In the genomic region with DNA sequence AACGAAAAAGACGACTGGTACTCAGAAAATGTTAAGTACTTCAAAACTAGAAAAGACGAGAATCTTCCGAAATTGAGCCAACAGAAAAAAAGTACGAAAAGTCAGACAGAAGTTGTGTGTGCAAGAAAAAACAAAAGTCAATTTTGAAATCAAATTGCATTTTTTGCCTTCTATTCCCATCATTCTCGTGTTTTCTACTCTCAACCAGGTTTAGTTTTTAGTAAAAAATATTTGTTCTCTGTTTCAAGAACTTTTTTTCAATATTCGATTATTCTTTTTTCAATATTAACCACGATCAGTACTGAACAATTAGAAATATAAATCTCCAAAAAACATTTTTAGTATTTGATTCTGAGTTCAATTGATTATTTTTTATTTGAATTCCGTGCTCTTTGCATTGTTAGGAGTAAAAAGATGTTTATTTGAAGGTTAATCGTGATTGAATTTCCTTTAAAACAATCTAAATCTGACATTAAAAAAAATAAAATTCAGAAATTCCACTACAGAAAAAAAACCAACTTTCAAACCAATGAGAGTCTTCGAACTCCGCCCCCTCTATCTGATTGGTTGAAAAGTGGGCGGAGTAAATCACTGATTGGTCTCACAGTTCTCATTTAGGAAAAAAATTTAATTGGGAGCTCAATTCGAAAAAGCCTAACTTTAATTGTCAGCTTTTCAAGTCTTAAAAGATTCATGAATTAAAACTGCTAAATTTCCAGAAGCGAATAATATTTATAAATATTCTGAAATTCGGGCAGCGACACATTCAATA, we compare ENCODE assay signal across 5 worm cellular contexts.
A peak's percentile ranks its signal among the peaks of the same experiment; 100 is the strongest.
TF ChIP-seq lines count a peak whose summit lies in the region.

No protein-coding gene starts in this region.

TF ChIP-seq in whole organism, L1 larva, 84 proteins besides CTCF, POLR2A, EP300 and RAD21:
- no peak for TF ChIP-seq efl-1 (optimal IDR thresholded peaks at IDR 0.05; lab: Kevin White, UChicago)
- TF ChIP-seq efl-1 (GFP tag; optimal IDR thresholded peaks at IDR 0.05 in 1 of 2; lab: Kevin White, UChicago): peak in 1 of 2 experiments; percentile 41
- TF ChIP-seq lin-13 (GFP tag; optimal IDR thresholded peaks at IDR 0.05; lab: Kevin White, UChicago): no peak
- no peak for TF ChIP-seq nhr-84 (tag; optimal IDR thresholded peaks at IDR 0.05; lab: Kevin White, UChicago)
- peak; percentile 29 for TF ChIP-seq fkh-10 (GFP tag; optimal IDR thresholded peaks at IDR 0.05; lab: Kevin White, UChicago)
- no peak for TF ChIP-seq nhr-237 (tag; optimal IDR thresholded peaks at IDR 0.05; lab: Kevin White, UChicago)

TF ChIP-seq in whole organism, L3 larva, 47 proteins besides CTCF, POLR2A, EP300 and RAD21:
- TF ChIP-seq nhr-76 (tag; optimal IDR thresholded peaks at IDR 0.05; lab: Kevin White, UChicago): no peak
- peak; percentile 99 for TF ChIP-seq nfya-1 (tag; optimal IDR thresholded peaks at IDR 0.05; lab: Kevin White, UChicago; ENCODE audit: insufficient read depth)
- TF ChIP-seq fkh-10 (GFP tag; optimal IDR thresholded peaks at IDR 0.05; lab: Kevin White, UChicago): peak; percentile 27

TF ChIP-seq in whole organism, L4 larva, 104 proteins besides CTCF, POLR2A, EP300 and RAD21:
- TF ChIP-seq lin-15B (tag; optimal IDR thresholded peaks at IDR 0.05; lab: Kevin White, UChicago) (no peak), rbr-2 (tag; optimal IDR thresholded peaks at IDR 0.05; lab: Kevin White, UChicago) (no peak), php-3 (GFP tag; IDR thresholded peaks at IDR 0.05; lab: Robert Waterston, UW) (no peak), hmg-1.1 (GFP tag; IDR thresholded peaks at IDR 0.05; lab: Robert Waterston, UW) (no peak), Y105C5A.15 (GFP tag; IDR thresholded peaks at IDR 0.05; lab: Robert Waterston, UW) (no peak), spr-1 (tag; optimal IDR thresholded peaks at IDR 0.05; lab: Kevin White, UChicago) (no peak), sdz-12 (GFP tag; optimal IDR thresholded peaks at IDR 0.05; lab: Kevin White, UChicago) (no peak), dmd-6 (GFP tag; IDR thresholded peaks at IDR 0.05; lab: Robert Waterston, UW) (no peak), unc-62 (GFP tag; optimal IDR thresholded peaks at IDR 0.05 in 1 of 2; lab: Kevin White, UChicago) (peak in 1 of 2 experiments; percentile 58), unc-62 (tag; optimal IDR thresholded peaks at IDR 0.05; lab: Kevin White, UChicago) (no peak), zfp-2 (tag; optimal IDR thresholded peaks at IDR 0.05; lab: Kevin White, UChicago) (no peak), aha-1 (tag; lab: Kevin White, UChicago) (peak; percentile 55), F10B5.3 (tag; optimal IDR thresholded peaks at IDR 0.05; lab: Kevin White, UChicago) (no peak), fkh-10 (GFP tag; optimal IDR thresholded peaks at IDR 0.05; lab: Kevin White, UChicago) (peak; percentile 33), nhr-76 (tag; optimal IDR thresholded peaks at IDR 0.05; lab: Kevin White, UChicago) (no peak), nhr-237 (tag; optimal IDR thresholded peaks at IDR 0.05; lab: Kevin White, UChicago) (no peak)

TF ChIP-seq in whole organism, late embryonic, 69 proteins besides CTCF, POLR2A, EP300 and RAD21:
- TF ChIP-seq nfya-1 (tag; optimal IDR thresholded peaks at IDR 0.05; lab: Kevin White, UChicago) (peak; percentile 97), lim-6 (tag; optimal IDR thresholded peaks at IDR 0.05; lab: Kevin White, UChicago) (no peak)
TF ChIP-seq in whole organism, late embryonic: peak in this region for 1.

TF ChIP-seq in whole organism, young adult, 124 proteins besides CTCF, POLR2A, EP300 and RAD21:
- TF ChIP-seq ama-1 (optimal IDR thresholded peaks at IDR 0.05; lab: Kevin White, UChicago): no peak
- no peak for TF ChIP-seq ama-1 (GFP tag; optimal IDR thresholded peaks at IDR 0.05; lab: Kevin White, UChicago)
- TF ChIP-seq sptf-2 (GFP tag; optimal IDR thresholded peaks at IDR 0.05; lab: Kevin White, UChicago): no peak
- no peak for TF ChIP-seq let-607 (tag; optimal IDR thresholded peaks at IDR 0.05; lab: Kevin White, UChicago)
- TF ChIP-seq nfyb-1 (GFP tag; IDR thresholded peaks at IDR 0.05; lab: Robert Waterston, UW): peak; percentile 85
